Worm (Caenorhabditis elegans) whole organism, L3 larva: Measurements from ENCODE around the gene Y32B12B.8.

ENCODE experiments used
- aly-2 ChIP-seq: fragments of 150-350 bp; optimal IDR thresholded peaks from 2 replicates; lab custom pipeline; 2014; ENCODE audit warnings: missing biosample characterization, missing genetic modification characterization
- ama-1 ChIP-seq: fragments of 150-350 bp; optimal IDR thresholded peaks from 2 replicates; lab custom pipeline; 2018
- ceh-82 ChIP-seq: fragments of 150-350 bp; optimal IDR thresholded peaks from 2 replicates; lab custom pipeline; 2014; ENCODE audit warnings: missing biosample characterization, missing genetic modification characterization
- ceh-9 ChIP-seq: sonication (generic microtip); optimal IDR thresholded peaks from 2 replicates; lab custom pipeline; 2018; ENCODE audit warnings: missing biosample characterization, missing genetic modification characterization
- egl-27 ChIP-seq: sonication (generic microtip); optimal IDR thresholded peaks from 4 replicates; lab custom pipeline; 2017; ENCODE audit warnings: missing biosample characterization, missing genetic modification reagents, missing genetic modification characterization
- elt-2 ChIP-seq: sonication (generic microtip); optimal IDR thresholded peaks from 2 replicates; lab custom pipeline; 2016; ENCODE audit warnings: missing genetic modification reagents, mild to moderate bottlenecking, missing genetic modification characterization, missing compliant biosample characterization
- fkh-10 ChIP-seq: sonication (generic microtip); optimal IDR thresholded peaks from 2 replicates; lab custom pipeline; 2017; ENCODE audit warnings: missing biosample characterization, missing genetic modification reagents, missing genetic modification characterization
- nhr-11 ChIP-seq: fragments of 150-350 bp; optimal IDR thresholded peaks from 2 replicates; lab custom pipeline; 2014; ENCODE audit warnings: missing biosample characterization, missing genetic modification characterization
- nhr-237 ChIP-seq: fragments of 150-350 bp; optimal IDR thresholded peaks from 2 replicates; lab custom pipeline; 2014; ENCODE audit warnings: missing biosample characterization, missing genetic modification characterization
- pqm-1 ChIP-seq: fragments of 150-350 bp; optimal IDR thresholded peaks from 2 replicates; lab custom pipeline; 2017; ENCODE audit warnings: missing biosample characterization, missing genetic modification characterization, inconsistent platforms
- sea-2 ChIP-seq: fragments of 150-350 bp; sonication (generic microtip); optimal IDR thresholded peaks from 4 replicates; lab custom pipeline; 2014; ENCODE audit warnings: missing biosample characterization, missing genetic modification reagents, missing genetic modification characterization
- snpc-4 ChIP-seq: fragments of 150-350 bp; optimal IDR thresholded peaks from 2 replicates; lab custom pipeline; 2014; ENCODE audit warnings: missing biosample characterization, missing genetic modification characterization
- ztf-11 ChIP-seq: fragments of 150-350 bp; optimal IDR thresholded peaks from 2 replicates; lab custom pipeline; 2014; ENCODE audit warnings: missing biosample characterization, missing genetic modification characterization
- ztf-4 ChIP-seq: fragments of 150-350 bp; optimal IDR thresholded peaks from 2 replicates; lab custom pipeline; 2014; ENCODE audit warnings: missing biosample characterization, missing genetic modification characterization

DNA sequence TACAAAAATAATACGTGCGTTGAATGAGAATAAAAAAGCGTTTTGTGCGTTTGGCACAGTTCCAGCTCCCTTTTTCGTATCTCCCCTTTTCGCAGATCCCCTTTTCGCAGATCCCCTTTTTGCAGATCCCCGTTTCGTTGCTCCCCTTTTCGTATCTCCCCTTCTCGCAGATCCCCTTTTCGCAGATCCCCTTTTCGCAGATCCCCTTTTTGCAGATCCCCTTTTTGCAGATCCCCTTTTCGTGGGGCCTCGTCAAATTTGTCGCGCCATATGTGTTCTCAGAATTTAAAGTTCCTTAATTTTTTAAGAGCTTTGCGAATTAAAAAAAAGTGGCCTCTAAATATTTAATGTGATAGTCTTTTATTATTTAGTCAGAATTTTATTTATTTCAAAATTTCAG is 17.7 kb downstream of the Y32B12B.8 start, which contains the start of gene Y32B12B.4:
- TF ChIP-seq ama-1 (lab: Kevin White, UChicago) (no peak), nhr-237 (tag; lab: Kevin White, UChicago) (no peak), sea-2 (GFP tag; lab: Kevin White, UChicago) (no peak), snpc-4 (no peak), ztf-4 (no peak), egl-27 (no peak), elt-2 (tag; lab: Kevin White, UChicago) (no peak), pqm-1 (tag; lab: Kevin White, UChicago) (no peak), ceh-82 (tag; lab: Kevin White, UChicago) (no peak), nhr-11 (tag; lab: Kevin White, UChicago) (no peak), fkh-10 (GFP tag; lab: Kevin White, UChicago) (no peak), aly-2 (tag; lab: Kevin White, UChicago) (no peak), ztf-11 (tag; lab: Kevin White, UChicago) (no peak), ceh-9 (tag; lab: Kevin White, UChicago) (no peak)
